Fruit fly (Drosophila melanogaster) whole organism, pupa: ENCODE data around the gene CG43813.

Source experiments
- CG10348 ChIP-seq: fragments of 200-800 bp; sonication (Bioruptor generic); IDR thresholded peaks from 2 replicates; pipeline ENCODE4 v1.3.6; 2022; ENCODE audit warnings: missing biosample characterization, missing genetic modification characterization
- CG12605 ChIP-seq: fragments of 200-800 bp; sonication (Bioruptor generic); IDR thresholded peaks from 2 replicates; pipeline ENCODE4 v1.3.6; 2022; ENCODE audit warnings: missing biosample characterization, missing genetic modification characterization
- CG13204 ChIP-seq: fragments of 200-800 bp; sonication (Bioruptor generic); optimal IDR thresholded peaks from 2 replicates; lab custom pipeline; 2018; ENCODE audit warnings: missing biosample characterization, mild to moderate bottlenecking, missing genetic modification characterization, moderate library complexity
- CG14655 ChIP-seq: fragments of 200-800 bp; sonication (Bioruptor generic); optimal IDR thresholded peaks from 3 replicates; lab custom pipeline; 2017; ENCODE audit warnings: mild to moderate bottlenecking, missing biosample characterization, missing genetic modification reagents, missing genetic modification characterization
- CG15710 ChIP-seq: fragments of 200-800 bp; sonication (Bioruptor generic); optimal IDR thresholded peaks from 2 replicates; lab custom pipeline; 2018; ENCODE audit warnings: missing biosample characterization, mild to moderate bottlenecking, missing genetic modification characterization, moderate library complexity
- CG17806 ChIP-seq: fragments of 200-800 bp; sonication (Bioruptor generic); optimal IDR thresholded peaks from 2 replicates; lab custom pipeline; 2018; ENCODE audit warnings: missing biosample characterization, mild to moderate bottlenecking, missing genetic modification characterization, moderate library complexity
- CG32121 ChIP-seq: fragments of 200-800 bp; sonication (Bioruptor generic); IDR thresholded peaks from 2 replicates; pipeline ENCODE4 v1.3.6; 2022; ENCODE audit warnings: missing biosample characterization, missing genetic modification characterization
- CG34367 ChIP-seq: fragments of 200-800 bp; sonication (Bioruptor generic); optimal IDR thresholded peaks from 2 replicates; lab custom pipeline; 2018; ENCODE audit warnings: missing biosample characterization, mild to moderate bottlenecking, missing genetic modification characterization
- CG4496 ChIP-seq: fragments of 200-800 bp; sonication (Bioruptor generic); IDR thresholded peaks from 3 replicates; pipeline ENCODE4 v1.3.6; 2022; ENCODE audit warnings: missing biosample characterization, missing genetic modification characterization
- CG8159 ChIP-seq: fragments of 200-800 bp; sonication (Bioruptor generic); optimal IDR thresholded peaks from 3 replicates; lab custom pipeline; 2018; ENCODE audit warnings: missing biosample characterization, mild to moderate bottlenecking, missing genetic modification characterization, moderate library complexity
- CG8301 ChIP-seq: fragments of 200-800 bp; sonication (Bioruptor generic); optimal IDR thresholded peaks from 2 replicates; lab custom pipeline; 2018; ENCODE audit warnings: missing biosample characterization, mild to moderate bottlenecking, missing genetic modification characterization
- CG9948 ChIP-seq: fragments of 200-800 bp; sonication (Bioruptor generic); optimal IDR thresholded peaks from 2 replicates; lab custom pipeline; 2018; ENCODE audit warnings: missing biosample characterization, mild to moderate bottlenecking, missing genetic modification characterization, moderate library complexity
- D1 ChIP-seq: fragments of 200-800 bp; sonication (Bioruptor generic); optimal IDR thresholded peaks from 2 replicates; lab custom pipeline; 2018; ENCODE audit warnings: missing biosample characterization, mild to moderate bottlenecking, missing genetic modification characterization, moderate library complexity
- EcR ChIP-seq: fragments of 200-800 bp; sonication (Bioruptor generic); optimal IDR thresholded peaks from 3 replicates; lab custom pipeline; 2019; ENCODE audit warnings: missing biosample characterization, missing genetic modification characterization, mild to moderate bottlenecking, moderate library complexity, missing genetic modification reagents
- Ets98B ChIP-seq: fragments of 200-800 bp; sonication (Bioruptor generic); IDR thresholded peaks from 2 replicates; pipeline ENCODE4 v1.3.6; 2022; ENCODE audit warnings: missing biosample characterization, missing genetic modification characterization
- Pif1A ChIP-seq: fragments of 200-800 bp; sonication (Bioruptor generic); optimal IDR thresholded peaks from 3 replicates; lab custom pipeline; 2016; ENCODE audit warnings: missing biosample characterization, missing genetic modification characterization
- Pif1B ChIP-seq: fragments of 200-800 bp; sonication (Bioruptor generic); optimal IDR thresholded peaks from 3 replicates; lab custom pipeline; 2016; ENCODE audit warnings: missing biosample characterization, missing genetic modification characterization
- Snoo ChIP-seq: fragments of 200-800 bp; sonication (Bioruptor generic); optimal IDR thresholded peaks from 3 replicates; lab custom pipeline; 2017; ENCODE audit warnings: missing biosample characterization, mild to moderate bottlenecking, missing genetic modification characterization, inconsistent platforms
- fd96Ca ChIP-seq: fragments of 200-800 bp; sonication (Bioruptor generic); IDR thresholded peaks from 3 replicates; pipeline ENCODE4 v1.3.6; 2022; ENCODE audit warnings: missing biosample characterization, missing genetic modification characterization
- gl ChIP-seq: fragments of 200-800 bp; sonication (Bioruptor generic); optimal IDR thresholded peaks from 2 replicates; lab custom pipeline; 2018; ENCODE audit warnings: missing biosample characterization, mild to moderate bottlenecking, missing genetic modification characterization
- rn ChIP-seq: fragments of 200-800 bp; sonication (Bioruptor generic); IDR thresholded peaks from 2 replicates; pipeline ENCODE4 v1.3.6; 2022; ENCODE audit warnings: missing biosample characterization, missing genetic modification characterization

Gene CG43813

dm6 chr2L:12350880-12351279 is 6.8 kb upstream of the CG43813 start:
- TF ChIP-seq CG4496 (GFP tag; lab: Robert Waterston, UW), result peak; percentile 72; the same call in 2 of the 3 replicates
- no peak for TF ChIP-seq CG8159 (tag; lab: Kevin White, UChicago)
- peak; percentile 5 for TF ChIP-seq CG14655 (GFP tag; lab: Kevin White, UChicago)
- peak; percentile 34; the same call in 1 of the 3 replicates for TF ChIP-seq fd96Ca
- TF ChIP-seq, all 21 proteins: peak for 3

- TF ChIP-seq CG9948 (tag; lab: Kevin White, UChicago), result no peak
- TF ChIP-seq CG8301 (tag; lab: Kevin White, UChicago), result no peak
- no peak for TF ChIP-seq Snoo (tag; lab: Kevin White, UChicago)
- TF ChIP-seq CG15710 (tag; lab: Kevin White, UChicago), result no peak
- TF ChIP-seq gl (tag; lab: Kevin White, UChicago), result no peak
- TF ChIP-seq D1 (tag; lab: Kevin White, UChicago), result no peak
- TF ChIP-seq CG4496 (GFP tag; lab: Robert Waterston, UW), result no peak
- TF ChIP-seq fd96Ca, result no peak
- TF ChIP-seq CG12605 (GFP tag; lab: Robert Waterston, UW), result no peak
- TF ChIP-seq CG14655 (GFP tag; lab: Kevin White, UChicago), result no peak
- no peak for TF ChIP-seq CG10348 (GFP tag; lab: Robert Waterston, UW)
- no peak for TF ChIP-seq EcR (GFP tag; lab: Kevin White, UChicago)
- TF ChIP-seq CG13204 (GFP tag; lab: Kevin White, UChicago), result no peak
- TF ChIP-seq Pif1A, result no peak
- TF ChIP-seq rn (GFP tag; lab: Robert Waterston, UW), result no peak
- no peak for TF ChIP-seq Ets98B (GFP tag; lab: Robert Waterston, UW)
Measured at dm6 chr2L:12348407-12349091, 4.5 kb upstream of the CG43813 start.

DNA sequence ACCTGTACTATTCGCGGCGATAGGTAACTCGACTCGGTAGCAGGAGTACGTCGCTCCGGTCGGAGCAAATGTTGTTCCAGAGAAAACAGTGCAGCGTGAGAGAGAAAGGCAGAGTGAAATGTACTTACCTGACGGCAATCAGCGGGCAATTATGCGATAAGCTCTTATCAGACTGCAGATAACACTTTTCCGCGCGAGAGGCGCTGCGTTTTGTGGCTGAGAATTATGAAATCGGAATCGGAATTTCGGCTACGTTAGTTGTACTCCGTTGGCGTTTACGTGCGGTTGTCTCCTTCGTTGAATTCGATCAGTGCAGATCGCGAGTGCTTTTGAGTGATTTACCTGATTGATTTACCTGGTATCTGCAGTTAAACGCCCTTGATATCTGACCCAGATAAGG is 3.8 kb upstream of the CG43813 start:
- TF ChIP-seq D1 (tag; lab: Kevin White, UChicago), result no peak
- no peak for TF ChIP-seq Snoo (tag; lab: Kevin White, UChicago)
- TF ChIP-seq CG32121, result no peak
- peak; percentile 11 for TF ChIP-seq EcR (GFP tag; lab: Kevin White, UChicago)
- no peak for TF ChIP-seq CG9948 (tag; lab: Kevin White, UChicago)

- TF ChIP-seq Ets98B (GFP tag; lab: Robert Waterston, UW) (no peak), CG13204 (GFP tag; lab: Kevin White, UChicago) (no peak), CG12605 (GFP tag; lab: Robert Waterston, UW) (no peak), CG10348 (GFP tag; lab: Robert Waterston, UW) (no peak), fd96Ca (no peak), CG34367 (tag; lab: Kevin White, UChicago) (no peak), D1 (tag; lab: Kevin White, UChicago) (no peak), EcR (GFP tag; lab: Kevin White, UChicago) (no peak), rn (GFP tag; lab: Robert Waterston, UW) (no peak), CG17806 (tag; lab: Kevin White, UChicago) (no peak), CG8159 (tag; lab: Kevin White, UChicago) (no peak), Pif1B (GFP tag; lab: Kevin White, UChicago) (no peak), CG32121 (no peak), CG8301 (tag; lab: Kevin White, UChicago) (no peak), CG4496 (GFP tag; lab: Robert Waterston, UW) (no peak), CG15710 (tag; lab: Kevin White, UChicago) (no peak), CG9948 (tag; lab: Kevin White, UChicago) (no peak), Snoo (tag; lab: Kevin White, UChicago) (no peak)
Measured at dm6 chr2L:12347034-12347433, 3.0 kb upstream of the CG43813 start.

dm6 chr2L:12346163-12346892 is 2.3 kb upstream of the CG43813 start:
- TF ChIP-seq Snoo (tag; lab: Kevin White, UChicago), result no peak
- no peak for TF ChIP-seq CG13204 (GFP tag; lab: Kevin White, UChicago)
- no peak for TF ChIP-seq CG12605 (GFP tag; lab: Robert Waterston, UW)
- TF ChIP-seq Pif1B (GFP tag; lab: Kevin White, UChicago), result no peak
- TF ChIP-seq CG9948 (tag; lab: Kevin White, UChicago), result no peak
- no peak for TF ChIP-seq CG14655 (GFP tag; lab: Kevin White, UChicago)
- no peak for TF ChIP-seq CG8301 (tag; lab: Kevin White, UChicago)
- TF ChIP-seq CG17806 (tag; lab: Kevin White, UChicago), result no peak
- no peak for TF ChIP-seq CG8159 (tag; lab: Kevin White, UChicago)
- no peak for TF ChIP-seq CG32121

DNA sequence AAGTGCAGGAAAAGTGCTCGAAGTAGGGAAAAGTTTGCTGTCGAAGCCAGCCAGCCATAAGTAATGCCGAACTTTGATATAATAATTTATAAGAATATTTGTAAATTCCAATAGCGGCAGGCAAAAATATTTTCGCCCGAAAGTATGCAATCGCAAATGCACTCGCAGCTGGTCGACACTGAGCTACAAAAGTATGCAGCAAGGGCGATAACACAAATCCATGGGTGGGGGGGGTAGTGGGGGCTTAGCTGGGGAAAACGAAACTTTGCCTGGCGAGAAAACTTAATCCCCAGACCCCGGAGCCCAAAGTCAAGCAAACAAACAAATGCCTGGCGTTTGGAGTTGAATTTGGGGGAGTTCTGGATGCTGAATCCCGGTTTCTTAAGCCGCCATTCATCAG is 2.4 kb downstream of the CG43813 start:
- TF ChIP-seq CG17806 (tag; lab: Kevin White, UChicago) (no peak), Pif1A (no peak), CG8301 (tag; lab: Kevin White, UChicago) (no peak), CG13204 (GFP tag; lab: Kevin White, UChicago) (no peak), CG34367 (tag; lab: Kevin White, UChicago) (no peak), fd96Ca (no peak), Ets98B (GFP tag; lab: Robert Waterston, UW) (no peak), rn (GFP tag; lab: Robert Waterston, UW) (no peak), CG9948 (tag; lab: Kevin White, UChicago) (no peak), CG32121 (no peak), CG10348 (GFP tag; lab: Robert Waterston, UW) (no peak), gl (tag; lab: Kevin White, UChicago) (no peak), Snoo (tag; lab: Kevin White, UChicago) (no peak), CG12605 (GFP tag; lab: Robert Waterston, UW) (no peak)
